Worm (Caenorhabditis elegans): Measurements from ENCODE around the gene rcan-1.

rcan-1 gene

DNA sequence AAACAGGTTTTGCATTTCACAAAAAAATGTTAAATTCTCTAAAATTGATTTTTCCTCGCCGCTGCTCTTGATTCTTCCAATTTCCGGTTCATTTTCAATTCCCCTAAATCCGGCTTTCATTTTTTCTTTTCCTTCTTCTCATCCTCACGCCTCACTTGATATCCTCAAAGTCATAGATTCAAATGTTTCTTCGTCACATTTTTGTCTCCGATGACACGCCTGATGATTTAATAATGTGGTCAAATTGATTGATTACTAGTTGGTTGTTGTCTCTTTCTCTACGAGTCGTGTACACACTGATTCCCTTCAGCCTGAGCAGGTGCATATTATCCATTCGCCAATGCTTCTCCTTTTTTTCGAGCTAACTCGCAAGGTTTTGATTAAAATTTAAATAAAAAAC lies 37.6 kb upstream of the rcan-1 start:
- no peak for TF ChIP-seq ama-1 (optimal IDR thresholded peaks at IDR 0.05)
- no peak for TF ChIP-seq sma-9 (GFP tag; optimal IDR thresholded peaks at IDR 0.05)
- TF ChIP-seq sma-9 (tag; optimal IDR thresholded peaks at IDR 0.05) = no peak
- TF ChIP-seq F13H6.1 (tag; optimal IDR thresholded peaks at IDR 0.05) = no peak
- TF ChIP-seq mbf-1 (tag; optimal IDR thresholded peaks at IDR 0.05) = no peak
- TF ChIP-seq nhr-25 (tag; optimal IDR thresholded peaks at IDR 0.05) = no peak
- TF ChIP-seq skn-1 (tag; optimal IDR thresholded peaks at IDR 0.05) = no peak
- no peak for TF ChIP-seq ceh-16 (tag; optimal IDR thresholded peaks at IDR 0.05)

DNA sequence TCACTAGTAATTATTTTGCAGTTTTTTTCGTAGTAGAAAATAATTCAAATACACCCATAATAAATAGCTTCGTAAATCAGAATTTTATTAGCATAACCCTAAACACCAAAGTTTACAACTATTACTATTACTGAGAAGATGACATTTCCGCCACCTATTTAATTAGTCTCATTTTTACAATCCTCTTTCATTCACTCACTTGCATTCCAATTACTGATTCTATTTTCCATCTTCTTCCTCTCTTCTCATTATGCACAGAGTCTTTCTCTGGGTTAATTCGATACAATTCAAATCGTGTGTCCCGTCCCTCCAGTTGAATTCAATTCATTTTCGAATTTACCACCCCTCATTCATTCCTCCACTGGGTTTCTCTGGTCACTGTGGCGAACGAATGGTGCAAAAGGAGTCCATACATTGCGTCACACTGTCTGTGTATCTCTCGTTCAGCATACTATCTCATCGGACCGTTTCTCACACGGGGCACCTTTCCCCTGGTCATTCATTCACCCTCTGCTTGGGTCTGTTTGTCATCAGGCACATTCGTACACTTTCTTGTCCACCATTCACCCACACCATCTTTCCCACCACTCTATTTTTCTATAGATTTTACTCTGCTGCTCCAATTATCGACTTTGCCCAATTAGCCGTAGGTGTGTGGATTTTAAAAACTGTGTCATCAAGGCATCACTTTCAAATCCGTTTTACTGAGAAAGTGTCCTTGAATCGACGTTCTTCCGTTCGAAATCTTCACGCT lies 36.5 kb upstream of the rcan-1 start:
- TF ChIP-seq sma-9 (GFP tag; optimal IDR thresholded peaks at IDR 0.05) (peak; percentile 2), sma-9 (tag; optimal IDR thresholded peaks at IDR 0.05) (no peak), elt-1 (tag; optimal IDR thresholded peaks at IDR 0.05) (no peak)

DNA sequence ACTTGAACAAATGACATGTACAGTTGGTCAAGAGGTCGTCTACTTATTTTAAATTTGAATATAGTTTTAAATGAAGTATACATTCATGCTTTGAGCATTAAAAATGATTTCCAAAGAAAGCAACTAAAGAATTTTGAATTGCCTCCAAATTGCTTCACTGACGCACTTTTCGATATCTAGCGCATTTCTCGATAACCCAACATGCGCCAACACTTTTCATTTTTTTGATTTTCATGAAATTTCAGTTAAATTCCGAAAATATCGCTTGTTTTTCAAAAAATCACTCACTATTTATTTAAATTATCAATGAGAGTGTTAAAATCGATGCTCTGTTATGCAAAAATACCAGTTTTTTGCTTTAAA lies 35.9 kb upstream of the rcan-1 start:
- TF ChIP-seq nhr-10 (tag; optimal IDR thresholded peaks at IDR 0.05) (no peak), lsy-2 (tag; optimal IDR thresholded peaks at IDR 0.05) (peak; percentile 8 to 18), elt-3 (tag; optimal IDR thresholded peaks at IDR 0.05) (no peak), unc-62 (GFP tag; optimal IDR thresholded peaks at IDR 0.05) (no peak), blmp-1 (tag; optimal IDR thresholded peaks at IDR 0.05; ENCODE audit: insufficient read depth) (no peak), gmeb-1 (tag; optimal IDR thresholded peaks at IDR 0.05) (peak; percentile 35), sma-9 (GFP tag; optimal IDR thresholded peaks at IDR 0.05) (no peak), sma-9 (tag; optimal IDR thresholded peaks at IDR 0.05) (no peak)

DNA sequence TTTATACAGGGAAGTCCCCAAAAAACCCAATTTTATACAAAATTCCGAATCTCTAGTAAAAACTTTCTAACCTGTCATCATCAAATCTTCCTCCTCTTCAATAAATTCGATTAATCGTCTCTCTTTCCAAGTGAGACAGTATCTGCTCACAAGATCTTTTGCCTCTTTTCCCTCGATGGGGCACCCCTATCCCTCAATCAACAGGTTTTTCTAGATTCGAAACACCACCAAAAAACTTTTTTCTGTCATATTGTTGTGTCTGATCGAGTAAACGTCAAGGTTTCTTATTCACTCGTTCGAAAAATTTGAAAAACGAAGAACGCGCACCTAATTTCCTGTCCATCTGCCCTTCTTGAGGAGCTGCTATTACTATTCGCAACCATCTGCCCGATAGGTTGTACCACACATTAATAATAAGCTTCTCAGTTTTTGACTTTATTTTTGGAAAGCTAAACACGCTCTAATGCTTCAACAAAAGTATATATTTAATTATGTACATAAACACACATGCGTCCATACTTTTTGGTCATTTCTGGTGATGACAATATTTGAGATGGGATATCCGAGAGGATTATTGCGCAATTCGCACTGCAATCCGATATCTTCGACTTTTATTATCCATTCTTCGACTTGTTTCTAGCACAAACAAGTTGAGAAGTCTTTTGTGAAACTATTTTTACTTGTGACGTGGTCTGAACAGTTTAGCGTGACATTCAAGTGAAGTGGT lies 35.4 kb upstream of the rcan-1 start:
- no peak for TF ChIP-seq lsy-2 (tag; optimal IDR thresholded peaks at IDR 0.05)
- peak; percentile 80 for TF ChIP-seq ceh-16 (tag; optimal IDR thresholded peaks at IDR 0.05)

DNA sequence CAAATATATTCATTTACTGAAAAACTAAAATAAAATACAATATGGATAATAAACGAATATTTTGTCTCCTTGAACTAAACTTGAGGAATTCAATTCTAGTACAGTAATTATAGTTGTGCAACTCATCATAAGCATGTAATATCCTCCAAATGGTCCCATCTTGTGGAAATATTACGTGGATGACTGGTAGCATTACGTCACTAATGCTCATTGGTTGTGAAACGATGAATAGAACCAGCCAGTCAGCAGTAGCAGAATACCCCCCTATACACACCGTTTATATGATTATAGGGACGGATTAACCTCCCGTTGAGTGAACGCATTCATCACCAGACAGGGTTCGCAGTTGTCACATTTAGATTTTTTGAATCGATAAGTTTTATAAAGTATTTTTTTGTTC lies 34.5 kb upstream of the rcan-1 start:
- no peak for TF ChIP-seq nhr-21 (tag; optimal IDR thresholded peaks at IDR 0.05)
- TF ChIP-seq blmp-1 (tag; optimal IDR thresholded peaks at IDR 0.05; ENCODE audit: insufficient read depth) = no peak
- TF ChIP-seq nhr-25 (tag; optimal IDR thresholded peaks at IDR 0.05) = no peak
- TF ChIP-seq ceh-16 (tag; optimal IDR thresholded peaks at IDR 0.05) = peak; percentile 4
- TF ChIP-seq nhr-6 (tag; optimal IDR thresholded peaks at IDR 0.05) = no peak

DNA sequence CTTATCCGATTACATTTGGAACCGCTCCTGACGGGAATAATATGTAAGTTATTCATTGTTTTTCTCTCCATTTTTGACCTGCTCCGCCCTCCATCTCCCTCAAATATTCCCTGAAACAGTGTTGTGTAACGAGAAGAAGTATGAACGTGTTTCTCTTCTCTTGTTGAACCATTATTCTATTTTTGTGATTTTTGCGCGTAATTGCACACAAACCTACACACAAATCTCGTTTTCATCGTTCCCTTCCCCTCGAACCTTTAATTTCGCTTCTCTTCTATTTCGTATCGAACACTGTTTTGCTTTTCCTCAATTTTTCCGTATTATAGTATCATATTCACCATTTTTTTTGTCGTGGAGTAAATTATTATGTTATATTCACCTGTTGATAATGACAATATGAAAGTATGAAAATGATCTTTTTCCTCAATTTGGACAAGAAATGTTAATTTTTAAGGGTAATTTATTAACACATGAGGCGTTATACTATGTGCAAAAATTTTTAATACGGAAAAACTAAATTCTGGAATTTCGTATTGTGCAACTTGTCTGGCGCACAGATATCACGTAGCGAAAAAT lies 33.4 kb upstream of the rcan-1 start:
- TF ChIP-seq ama-1 (optimal IDR thresholded peaks at IDR 0.05) = peak; percentile 28
- no peak for TF ChIP-seq ZK546.5 (tag; optimal IDR thresholded peaks at IDR 0.05)
- TF ChIP-seq ztf-11 (tag; optimal IDR thresholded peaks at IDR 0.05) = no peak

DNA sequence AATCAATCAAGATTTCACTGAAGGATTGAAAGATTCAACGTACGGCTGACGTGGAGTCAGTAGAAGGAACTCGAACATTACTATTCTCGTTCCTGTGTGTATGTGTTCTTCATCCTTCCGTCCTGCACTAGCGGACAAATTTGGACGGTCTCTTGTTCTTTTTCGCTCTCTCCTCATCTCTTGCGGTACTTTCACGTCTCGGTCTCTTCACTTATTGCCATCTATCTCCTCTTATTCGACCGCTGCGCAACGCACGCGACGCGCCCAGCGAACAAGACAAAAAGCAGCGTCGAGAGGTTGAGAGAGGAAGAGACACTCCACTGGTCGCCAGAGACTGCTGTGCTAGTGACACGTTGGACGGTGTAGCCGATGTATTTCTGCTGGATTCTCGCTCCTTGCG lies 31.6 kb upstream of the rcan-1 start:
- TF ChIP-seq R02D3.7 (tag; optimal IDR thresholded peaks at IDR 0.05) (no peak), nhr-12 (tag; optimal IDR thresholded peaks at IDR 0.05) (no peak), nhr-21 (tag; optimal IDR thresholded peaks at IDR 0.05) (peak; percentile 73), nhr-129 (tag; optimal IDR thresholded peaks at IDR 0.05) (peak; percentile 88), fos-1 (tag; optimal IDR thresholded peaks at IDR 0.05) (peak; percentile 54), nhr-11 (tag; optimal IDR thresholded peaks at IDR 0.05) (no peak), mab-5 (tag; optimal IDR thresholded peaks at IDR 0.05) (no peak), mbf-1 (tag; optimal IDR thresholded peaks at IDR 0.05) (no peak), skn-1 (tag; optimal IDR thresholded peaks at IDR 0.05) (no peak), Y55F3AM.14 (GFP tag; optimal IDR thresholded peaks at IDR 0.05) (peak; percentile 70), egl-27 (tag; optimal IDR thresholded peaks at IDR 0.05) (peak; percentile 26), ztf-4 (tag; optimal IDR thresholded peaks at IDR 0.05) (peak; percentile 7), ztf-11 (tag; optimal IDR thresholded peaks at IDR 0.05) (no peak), ztf-1 (GFP tag; conservative IDR thresholded peaks at IDR 0.05) (no peak), lsy-2 (tag; optimal IDR thresholded peaks at IDR 0.05) (peak in 1 of 2 experiments; percentile 64), dmd-4 (tag; optimal IDR thresholded peaks at IDR 0.05) (no peak), lin-11 (tag; optimal IDR thresholded peaks at IDR 0.05) (peak; percentile 84), nhr-6 (tag; optimal IDR thresholded peaks at IDR 0.05) (no peak), peb-1 (tag; optimal IDR thresholded peaks at IDR 0.05) (no peak), C34F6.9 (tag; optimal IDR thresholded peaks at IDR 0.05) (peak; percentile 87), unc-55 (GFP tag; optimal IDR thresholded peaks at IDR 0.05) (peak; percentile 83), gmeb-1 (tag; optimal IDR thresholded peaks at IDR 0.05) (no peak), mdl-1 (tag; optimal IDR thresholded peaks at IDR 0.05) (peak; percentile 63 to 68), nhr-25 (tag; optimal IDR thresholded peaks at IDR 0.05) (peak; percentile 60), ceh-82 (tag; optimal IDR thresholded peaks at IDR 0.05) (no peak), unc-62 (GFP tag; optimal IDR thresholded peaks at IDR 0.05) (no peak), sma-9 (GFP tag; optimal IDR thresholded peaks at IDR 0.05) (no peak), sma-9 (tag; optimal IDR thresholded peaks at IDR 0.05) (no peak), nhr-10 (tag; optimal IDR thresholded peaks at IDR 0.05) (no peak)

Data from whole organism, L2 larva.